Worm (Caenorhabditis elegans): ENCODE results near the gene srj-13.

ce11 chrV:7395359-7395758 lies 7.1 kb upstream of the srj-13 start, which contains the start of gene srx-9:
- no peak for TF ChIP-seq ceh-83 (GFP tag; optimal IDR thresholded peaks at IDR 0.05)
- TF ChIP-seq lin-13 (tag; optimal IDR thresholded peaks at IDR 0.05), result no peak
